Worm (Caenorhabditis elegans) whole organism, mixed stage, embryonic: ENCODE results near the gene unc-23.

Source experiments
- M03D4.4 ChIP-seq: sonication (generic microtip); optimal IDR thresholded peaks from 2 replicates; lab custom pipeline; 2017; ENCODE audit warnings: mild to moderate bottlenecking, missing genetic modification characterization, missing compliant biosample characterization
- blmp-1 ChIP-seq: fragments of 150-350 bp; optimal IDR thresholded peaks from 2 replicates; lab custom pipeline; 2014; ENCODE audit warnings: missing biosample characterization, missing genetic modification characterization
- cnd-1 ChIP-seq: fragments of 200-800 bp; sonication (Bioruptor generic); optimal IDR thresholded peaks from 2 replicates; lab custom pipeline; 2018; ENCODE audit warnings: mild to moderate bottlenecking, missing genetic modification characterization, missing compliant biosample characterization
- nhr-28 ChIP-seq: fragments of 150-350 bp; optimal IDR thresholded peaks from 2 replicates; lab custom pipeline; 2014; ENCODE audit warnings: missing biosample characterization, missing genetic modification characterization
- nhr-76 ChIP-seq: sonication (generic microtip); optimal IDR thresholded peaks from 2 replicates; lab custom pipeline; 2017; ENCODE audit warnings: missing biosample characterization, missing genetic modification characterization
- snpc-4 ChIP-seq: fragments of 150-350 bp; optimal IDR thresholded peaks from 2 replicates; lab custom pipeline; 2014; ENCODE audit warnings: missing biosample characterization, missing genetic modification characterization
- unc-39 ChIP-seq: fragments of 150-350 bp; optimal IDR thresholded peaks from 2 replicates; lab custom pipeline; 2014; ENCODE audit warnings: missing biosample characterization, missing genetic modification characterization
- unc-62 ChIP-seq: fragments of 150-350 bp; optimal IDR thresholded peaks from 2 replicates; lab custom pipeline; 2014; ENCODE audit warnings: missing biosample characterization, missing genetic modification reagents, missing genetic modification characterization

ce11 chrV:8939424-8940065 lies 3.4 kb downstream of the unc-23 start:
- TF ChIP-seq blmp-1 (no peak), snpc-4 (tag; lab: Kevin White, UChicago) (no peak), M03D4.4 (tag; lab: Kevin White, UChicago) (no peak), unc-62 (no peak), nhr-28 (tag; lab: Kevin White, UChicago) (no peak), nhr-76 (tag; lab: Kevin White, UChicago) (no peak), unc-39 (tag; lab: Kevin White, UChicago) (no peak), cnd-1 (tag; lab: Kevin White, UChicago) (no peak)
